Fruit fly (Drosophila melanogaster): Measurements from ENCODE around the gene CG15386.

The CG15386 gene

dm6 chr2L:2220573-2221332, 3.7 kb upstream of the CG15386 start, which contains the start of gene papi (continued):
- TF ChIP-seq crp (GFP tag; optimal IDR thresholded peaks at IDR 0.05) (peak in 1 of 2 experiments; percentile 14), hb (GFP tag; IDR thresholded peaks at IDR 0.05; ENCODE audit: partially characterized antibody) (no peak), CG14860 (GFP tag; IDR thresholded peaks at IDR 0.05; ENCODE audit: partially characterized antibody) (no peak), Spps (tag; optimal IDR thresholded peaks at IDR 0.05) (no peak), B-H2 (GFP tag; optimal IDR thresholded peaks at IDR 0.05) (peak; percentile 53), CG17802 (tag; optimal IDR thresholded peaks at IDR 0.05) (no peak), CG12236 (GFP tag; optimal IDR thresholded peaks at IDR 0.05) (no peak), scrt (GFP tag; optimal IDR thresholded peaks at IDR 0.05) (peak; percentile 19), zfh2 (GFP tag; optimal IDR thresholded peaks at IDR 0.05) (no peak), Ptx1 (GFP tag; IDR thresholded peaks at IDR 0.05) (no peak), Hr51 (GFP tag; optimal IDR thresholded peaks at IDR 0.05) (no peak), CoRest (tag; optimal IDR thresholded peaks at IDR 0.05) (no peak), tll (GFP tag; optimal IDR thresholded peaks at IDR 0.05) (no peak), Pdp1 (GFP tag; optimal IDR thresholded peaks at IDR 0.05) (peak in 1 of 2 experiments; percentile 91), chif (GFP tag; optimal IDR thresholded peaks at IDR 0.05) (no peak), zf30C (GFP tag; optimal IDR thresholded peaks at IDR 0.05) (no peak), Scr (GFP tag; IDR thresholded peaks at IDR 0.05; ENCODE audit: partially characterized antibody) (no peak), CG2712 (tag; optimal IDR thresholded peaks at IDR 0.05) (no peak), CG14667 (GFP tag; IDR thresholded peaks at IDR 0.05) (no peak), stc (GFP tag; IDR thresholded peaks at IDR 0.05) (no peak), CG3838 (GFP tag; optimal IDR thresholded peaks at IDR 0.05) (no peak), ab (GFP tag; optimal IDR thresholded peaks at IDR 0.05) (no peak), CG1602 (GFP tag; optimal IDR thresholded peaks at IDR 0.05) (no peak), slou (GFP tag; optimal IDR thresholded peaks at IDR 0.05) (no peak), CG13894 (tag; optimal IDR thresholded peaks at IDR 0.05) (peak; percentile 21), jumu (GFP tag; optimal IDR thresholded peaks at IDR 0.05) (no peak), CG6254 (GFP tag; optimal IDR thresholded peaks at IDR 0.05) (no peak), Sox100B (GFP tag; optimal IDR thresholded peaks at IDR 0.05) (no peak), Sin3A (optimal IDR thresholded peaks at IDR 0.05) (peak; percentile 22), CG7556 (GFP tag; optimal IDR thresholded peaks at IDR 0.05) (no peak), ATbp (GFP tag; optimal IDR thresholded peaks at IDR 0.05) (no peak), CG13775 (GFP tag; optimal IDR thresholded peaks at IDR 0.05) (no peak), CG8478 (optimal IDR thresholded peaks at IDR 0.05) (no peak), pfk (GFP tag; optimal IDR thresholded peaks at IDR 0.05) (no peak), CG17912 (GFP tag; optimal IDR thresholded peaks at IDR 0.05) (no peak), Dbx (GFP tag; IDR thresholded peaks at IDR 0.05) (no peak), ranshi (GFP tag; IDR thresholded peaks at IDR 0.05) (no peak), PHDP (tag; optimal IDR thresholded peaks at IDR 0.05) (no peak), ftz-f1 (GFP tag; optimal IDR thresholded peaks at IDR 0.05) (no peak), sob (GFP tag; IDR thresholded peaks at IDR 0.05) (no peak), CG1024 (GFP tag; IDR thresholded peaks at IDR 0.05) (no peak), Poxn (GFP tag; IDR thresholded peaks at IDR 0.05) (no peak), Mrtf (GFP tag; IDR thresholded peaks at IDR 0.05) (no peak), chinmo (GFP tag; IDR thresholded peaks at IDR 0.05; ENCODE audit: partially characterized antibody) (0 out of 4 replicates have a peak, but pooled peaks have one; percentile 58), ci (GFP tag; IDR thresholded peaks at IDR 0.05) (no peak), CG17829 (tag; optimal IDR thresholded peaks at IDR 0.05) (peak; percentile 13), CG42726 (GFP tag; IDR thresholded peaks at IDR 0.05; ENCODE audit: partially characterized antibody) (no peak), lab (GFP tag; optimal IDR thresholded peaks at IDR 0.05) (peak; percentile 22), otp (GFP tag; IDR thresholded peaks at IDR 0.05) (no peak)

Data from whole organism, embryonic.